Fruit fly (Drosophila melanogaster): ENCODE measurements around the gene CG4045.

The CG4045 gene

DNA sequence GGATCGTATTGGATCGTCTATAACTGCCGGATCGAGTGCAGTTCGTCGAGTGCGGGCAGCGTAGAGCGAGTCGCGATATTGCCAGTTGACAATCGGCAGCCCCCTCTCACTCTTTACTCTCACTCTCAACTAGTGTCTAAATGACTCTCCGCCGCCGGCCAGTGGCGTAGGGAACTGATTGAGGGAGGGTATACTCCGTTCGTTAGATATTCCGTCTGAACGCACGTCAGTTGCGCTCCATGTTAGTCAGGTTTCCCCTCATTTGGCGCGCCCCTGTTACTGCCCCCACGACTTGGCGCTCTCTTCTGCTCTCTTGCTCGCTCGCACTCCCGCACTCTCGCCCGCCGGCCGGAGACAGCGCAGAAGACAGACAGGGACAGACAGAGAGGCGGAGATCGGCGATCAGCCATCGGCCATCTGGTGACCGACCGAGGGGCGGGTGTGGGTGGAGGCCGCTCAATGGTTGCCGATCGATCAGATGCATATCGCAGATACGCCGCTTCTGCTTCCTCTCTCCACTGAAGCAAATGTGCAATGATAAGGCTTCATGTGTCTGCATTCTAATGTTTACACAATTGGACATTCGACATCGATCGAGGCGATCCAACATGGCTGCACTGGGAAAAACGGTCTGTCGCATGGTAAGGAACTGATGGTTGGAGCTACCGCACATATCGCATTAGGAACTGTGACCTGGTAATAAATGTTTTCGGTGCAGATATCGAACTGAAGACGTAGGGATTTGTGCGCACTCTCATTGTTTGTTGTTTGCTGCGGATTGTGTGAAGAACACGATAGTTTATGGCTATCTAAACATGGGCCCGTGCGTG lies 25.4 kb downstream of the CG4045 start, which contains the start of gene moody:
TSS of gene moody (minus strand) at position 51 of the 830 bp plus-strand sequence.
- TF ChIP-seq CG10321 (GFP tag; IDR thresholded peaks at IDR 0.05) (peak; percentile 87), Bdp1 (GFP tag; optimal IDR thresholded peaks at IDR 0.05) (peak; percentile 88), Lpt (GFP tag; optimal IDR thresholded peaks at IDR 0.05) (no peak), emc (GFP tag; optimal IDR thresholded peaks at IDR 0.05) (peak; percentile 92), ERR (GFP tag; optimal IDR thresholded peaks at IDR 0.05) (peak; percentile 97), ssp (GFP tag; IDR thresholded peaks at IDR 0.05) (peak; percentile 92), CG2129 (GFP tag; IDR thresholded peaks at IDR 0.05; ENCODE audit: partially characterized antibody) (no peak), CG4328 (GFP tag; optimal IDR thresholded peaks at IDR 0.05) (peak; percentile 99), pb (GFP tag; optimal IDR thresholded peaks at IDR 0.05) (peak; percentile 97), CG8765 (GFP tag; IDR thresholded peaks at IDR 0.05) (peak; percentile 95), CG1024 (GFP tag; IDR thresholded peaks at IDR 0.05) (peak; percentile 97), sens (GFP tag) (peak; percentile 99), CG10366 (GFP tag; IDR thresholded peaks at IDR 0.05) (peak; percentile 99), ash1 (GFP tag; optimal IDR thresholded peaks at IDR 0.05) (peak; percentile 97), schlank (tag; optimal IDR thresholded peaks at IDR 0.05) (peak; percentile 98), CG11398 (GFP tag; optimal IDR thresholded peaks at IDR 0.05) (peak; percentile 96), CG10274 (GFP tag; optimal IDR thresholded peaks at IDR 0.05) (peak; percentile 92), PHDP (tag; optimal IDR thresholded peaks at IDR 0.05) (peak; percentile 97), lola (GFP tag; optimal IDR thresholded peaks at IDR 0.05) (peak in 1 of 3 experiments; percentile 82), knrl (GFP tag; IDR thresholded peaks at IDR 0.05; ENCODE audit: partially characterized antibody) (peak; percentile 32; the same call in 1 of the 3 replicates), grau (tag; optimal IDR thresholded peaks at IDR 0.05) (peak; percentile 95), CG3847 (GFP tag; IDR thresholded peaks at IDR 0.05) (peak; percentile 99), dpn (GFP tag; optimal IDR thresholded peaks at IDR 0.05) (peak; percentile 98 to 99), Tbp (GFP tag; optimal IDR thresholded peaks at IDR 0.05) (no peak), maf-S (GFP tag; optimal IDR thresholded peaks at IDR 0.05) (peak; percentile 97), gcm (GFP tag; optimal IDR thresholded peaks at IDR 0.05) (peak; percentile 94), C15 (GFP tag; IDR thresholded peaks at IDR 0.05) (peak; percentile 96), CG10543 (GFP tag; optimal IDR thresholded peaks at IDR 0.05) (peak; percentile 99), mam (GFP tag; optimal IDR thresholded peaks at IDR 0.05) (peak; percentile 99), CG14014 (GFP tag; IDR thresholded peaks at IDR 0.05) (peak; percentile 99), Atf-2 (GFP tag; optimal IDR thresholded peaks at IDR 0.05) (peak; percentile 96), bcd (GFP tag; optimal IDR thresholded peaks at IDR 0.05) (peak; percentile 97), trh (GFP tag; optimal IDR thresholded peaks at IDR 0.05) (peak; percentile 78), unc-4 (GFP tag; IDR thresholded peaks at IDR 0.05; ENCODE audit: partially characterized antibody) (peak; percentile 58), CG12769 (tag; optimal IDR thresholded peaks at IDR 0.05) (peak; percentile 100), Abd-B (GFP tag; optimal IDR thresholded peaks at IDR 0.05) (peak; percentile 87), dan (GFP tag; IDR thresholded peaks at IDR 0.05) (peak; percentile 91), CG1647 (GFP tag; optimal IDR thresholded peaks at IDR 0.05) (peak; percentile 94), CG31441 (GFP tag; IDR thresholded peaks at IDR 0.05) (peak; percentile 88), salm (tag; optimal IDR thresholded peaks at IDR 0.05) (peak; percentile 91), CG2712 (tag; optimal IDR thresholded peaks at IDR 0.05) (peak; percentile 95), D (optimal IDR thresholded peaks at IDR 0.05) (no peak), D (GFP tag; optimal IDR thresholded peaks at IDR 0.05) (peak; percentile 92), sc (optimal IDR thresholded peaks at IDR 0.05) (no peak), sc (GFP tag; optimal IDR thresholded peaks at IDR 0.05) (peak; percentile 83), p53 (GFP tag; optimal IDR thresholded peaks at IDR 0.05) (peak; percentile 95), vnd (GFP tag; IDR thresholded peaks at IDR 0.05; ENCODE audit: partially characterized antibody) (no peak), trem (tag; optimal IDR thresholded peaks at IDR 0.05) (peak; percentile 58), Fer3 (tag; optimal IDR thresholded peaks at IDR 0.05) (peak; percentile 97), pnt (GFP tag; optimal IDR thresholded peaks at IDR 0.05) (peak; percentile 97)

All from whole organism, embryonic.